Fruit fly (Drosophila melanogaster) whole organism, embryonic: ENCODE data around the gene CG14195.

ENCODE experiments used
- Abd-B ChIP-seq: fragments of 200-800 bp; sonication (Bioruptor generic); optimal IDR thresholded peaks from 2 replicates; lab custom pipeline; 2018; ENCODE audit warnings: missing biosample characterization, mild to moderate bottlenecking, missing genetic modification characterization, moderate library complexity
- Asciz ChIP-seq: fragments of 200-800 bp; sonication (Bioruptor generic); optimal IDR thresholded peaks from 2 replicates; lab custom pipeline; 2017; ENCODE audit warnings: missing biosample characterization, mild to moderate bottlenecking, missing genetic modification characterization, missing genetic modification reagents
- Atf-2 ChIP-seq: fragments of 200-800 bp; sonication (Bioruptor generic); optimal IDR thresholded peaks from 2 replicates; lab custom pipeline; 2016; ENCODE audit warnings: missing biosample characterization, missing genetic modification characterization
- Atf3 ChIP-seq: fragments of 200-800 bp; sonication (Bioruptor generic); optimal IDR thresholded peaks from 3 replicates; lab custom pipeline; 2016; ENCODE audit warnings: missing biosample characterization, missing genetic modification characterization
- Bdp1 ChIP-seq: fragments of 200-800 bp; sonication (Bioruptor generic); optimal IDR thresholded peaks from 3 replicates; lab custom pipeline; 2016; ENCODE audit warnings: missing biosample characterization, missing genetic modification characterization
- CG10267 ChIP-seq: fragments of 200-800 bp; sonication (Bioruptor generic); optimal IDR thresholded peaks from 2 replicates; lab custom pipeline; 2018; ENCODE audit warnings: missing biosample characterization, mild to moderate bottlenecking, missing genetic modification characterization, moderate library complexity
- CG11247 ChIP-seq: fragments of 200-800 bp; sonication (Bioruptor generic); IDR thresholded peaks from 2 replicates; pipeline ENCODE4 v1.3.6; 2022; ENCODE audit warnings: missing biosample characterization, missing genetic modification characterization
- CG11504 ChIP-seq: fragments of 200-800 bp; sonication (Bioruptor generic); optimal IDR thresholded peaks from 3 replicates; lab custom pipeline; 2019; ENCODE audit warnings: missing biosample characterization, mild to moderate bottlenecking, missing genetic modification characterization, moderate library complexity
- CG11723 ChIP-seq: fragments of 200-800 bp; sonication (Bioruptor generic); optimal IDR thresholded peaks from 2 replicates; lab custom pipeline; 2017; ENCODE audit warnings: missing biosample characterization, mild to moderate bottlenecking, missing genetic modification characterization
- CG12744 ChIP-seq: fragments of 200-800 bp; sonication (Bioruptor generic); optimal IDR thresholded peaks from 2 replicates; lab custom pipeline; 2016; ENCODE audit warnings: missing biosample characterization, missing genetic modification characterization
- CG14710 ChIP-seq: fragments of 200-800 bp; sonication (Bioruptor generic); optimal IDR thresholded peaks from 3 replicates; lab custom pipeline; 2019; ENCODE audit warnings: missing biosample characterization, mild to moderate bottlenecking, missing genetic modification characterization, moderate library complexity
- CG14860 ChIP-seq: fragments of 200-800 bp; sonication (Bioruptor generic); IDR thresholded peaks from 3 replicates; pipeline ENCODE4 v1.3.6; 2022; ENCODE audit warnings: missing biosample characterization, missing genetic modification characterization; ENCODE audit not compliant: partially characterized antibody
- CG16815 ChIP-seq: fragments of 200-800 bp; sonication (Bioruptor generic); optimal IDR thresholded peaks from 3 replicates; lab custom pipeline; 2017; ENCODE audit warnings: missing biosample characterization, mild to moderate bottlenecking, missing genetic modification characterization
- CG17568 ChIP-seq: fragments of 200-800 bp; sonication (Bioruptor generic); optimal IDR thresholded peaks from 2 replicates; lab custom pipeline; 2018; ENCODE audit warnings: missing biosample characterization, mild to moderate bottlenecking, missing genetic modification characterization, moderate library complexity
- CG17912 ChIP-seq: fragments of 200-800 bp; sonication (Bioruptor generic); optimal IDR thresholded peaks from 2 replicates; lab custom pipeline; 2018; ENCODE audit warnings: missing biosample characterization, mild to moderate bottlenecking, missing genetic modification characterization
- CG2875 ChIP-seq: fragments of 200-800 bp; sonication (Bioruptor generic); optimal IDR thresholded peaks from 2 replicates; lab custom pipeline; 2017; ENCODE audit warnings: missing biosample characterization, mild to moderate bottlenecking, missing genetic modification characterization, missing genetic modification reagents
- CG33213 ChIP-seq: fragments of 200-800 bp; sonication (Bioruptor generic); optimal IDR thresholded peaks from 3 replicates; lab custom pipeline; 2016; ENCODE audit warnings: missing biosample characterization, missing genetic modification characterization
- CG4707 ChIP-seq: fragments of 200-800 bp; sonication (Bioruptor generic); optimal IDR thresholded peaks from 2 replicates; lab custom pipeline; 2018; ENCODE audit warnings: missing biosample characterization, mild to moderate bottlenecking, missing genetic modification characterization, moderate library complexity
- CG5180 ChIP-seq: fragments of 200-800 bp; sonication (Bioruptor generic); optimal IDR thresholded peaks from 3 replicates; lab custom pipeline; 2017; ENCODE audit warnings: missing biosample characterization, missing genetic modification characterization, mild to moderate bottlenecking, moderate library complexity, missing genetic modification reagents
- CG9215 ChIP-seq: fragments of 200-800 bp; sonication (Bioruptor generic); IDR thresholded peaks from 2 replicates; pipeline ENCODE4 v1.3.6; 2022; ENCODE audit warnings: missing biosample characterization, missing genetic modification characterization
- CHES-1-like ChIP-seq: fragments of 200-800 bp; sonication (Bioruptor generic); optimal IDR thresholded peaks from 2 replicates; lab custom pipeline; 2016; ENCODE audit warnings: missing biosample characterization, missing genetic modification characterization
- Doc3 ChIP-seq: fragments of 200-800 bp; sonication (Bioruptor generic); IDR thresholded peaks from 3 replicates; pipeline ENCODE4 v1.3.6; 2022; ENCODE audit warnings: missing biosample characterization, missing genetic modification characterization; ENCODE audit not compliant: partially characterized antibody
- E2f1 ChIP-seq: fragments of 200-800 bp; sonication (Bioruptor generic); IDR thresholded peaks from 2 replicates; pipeline ENCODE4 v1.3.6; 2022; ENCODE audit warnings: missing biosample characterization, missing genetic modification characterization
- Hey ChIP-seq: fragments of 200-800 bp; sonication (Bioruptor generic); optimal IDR thresholded peaks from 3 replicates; lab custom pipeline; 2018; ENCODE audit warnings: missing biosample characterization, mild to moderate bottlenecking, missing genetic modification characterization
- MTF-1 ChIP-seq: fragments of 200-800 bp; sonication (Bioruptor generic); optimal IDR thresholded peaks from 2 replicates; lab custom pipeline; 2018; ENCODE audit warnings: missing biosample characterization, mild to moderate bottlenecking, missing genetic modification characterization, borderline replicate concordance
- Meics ChIP-seq: fragments of 200-800 bp; sonication (Bioruptor generic); optimal IDR thresholded peaks from 2 replicates; lab custom pipeline; 2017; ENCODE audit warnings: missing biosample characterization, mild to moderate bottlenecking, missing genetic modification characterization
- Mes4 ChIP-seq: fragments of 200-800 bp; sonication (Bioruptor generic); optimal IDR thresholded peaks from 2 replicates; lab custom pipeline; 2016; ENCODE audit warnings: missing biosample characterization, missing genetic modification characterization
- Nf-YB ChIP-seq: fragments of 200-800 bp; sonication (Bioruptor generic); optimal IDR thresholded peaks from 3 replicates; lab custom pipeline; 2019; ENCODE audit warnings: missing biosample characterization, mild to moderate bottlenecking, missing genetic modification characterization, moderate library complexity
- Oaz ChIP-seq: fragments of 200-800 bp; sonication (Bioruptor generic); IDR thresholded peaks from 2 replicates; pipeline ENCODE4 v1.3.6; 2022; ENCODE audit warnings: missing biosample characterization, missing genetic modification characterization
- Ptx1 ChIP-seq: fragments of 200-800 bp; sonication (Bioruptor generic); IDR thresholded peaks from 2 replicates; pipeline ENCODE4 v1.3.6; 2022; ENCODE audit warnings: missing biosample characterization, missing genetic modification characterization
- Sox100B ChIP-seq: fragments of 200-800 bp; sonication (Bioruptor generic); optimal IDR thresholded peaks from 3 replicates; lab custom pipeline; 2018; ENCODE audit warnings: missing biosample characterization, mild to moderate bottlenecking, missing genetic modification characterization
- Usf ChIP-seq: fragments of 200-800 bp; sonication (Bioruptor generic); optimal IDR thresholded peaks from 2 replicates; lab custom pipeline; 2017; ENCODE audit warnings: missing genotype, missing biosample characterization, missing genetic modification characterization
- bigmax ChIP-seq: fragments of 200-800 bp; sonication (Bioruptor generic); optimal IDR thresholded peaks from 2 replicates; lab custom pipeline; 2018; ENCODE audit warnings: missing biosample characterization, mild to moderate bottlenecking, missing genetic modification characterization
- cwo ChIP-seq: fragments of 200-800 bp; sonication (Bioruptor generic); optimal IDR thresholded peaks from 3 replicates; lab custom pipeline; 2017; ENCODE audit warnings: missing biosample characterization, missing genetic modification characterization, mild to moderate bottlenecking, moderate library complexity, missing genetic modification reagents
- dm ChIP-seq: fragments of 200-800 bp; sonication (Bioruptor generic); optimal IDR thresholded peaks from 3 replicates; lab custom pipeline; 2016; ENCODE audit warnings: missing biosample characterization, missing genetic modification characterization
- en ChIP-seq: fragments of 200-800 bp; sonication (Bioruptor generic); optimal IDR thresholded peaks from 2 replicates; lab custom pipeline; 2016; ENCODE audit warnings: missing biosample characterization, missing genetic modification characterization
- ham ChIP-seq: fragments of 200-800 bp; sonication (Bioruptor generic); IDR thresholded peaks from 2 replicates; pipeline ENCODE4 v1.3.6; 2022; ENCODE audit warnings: missing biosample characterization, missing genetic modification characterization
- inv ChIP-seq: fragments of 200-800 bp; sonication (Bioruptor generic); IDR thresholded peaks from 2 replicates; pipeline ENCODE4 v1.3.6; 2022; ENCODE audit warnings: missing biosample characterization, missing genetic modification characterization; ENCODE audit not compliant: partially characterized antibody
- jigr1 ChIP-seq: fragments of 200-800 bp; sonication (Bioruptor generic); IDR thresholded peaks from 3 replicates; pipeline ENCODE4 v1.3.6; 2022; ENCODE audit warnings: missing biosample characterization, missing genetic modification characterization
- klu ChIP-seq: fragments of 200-800 bp; sonication (Bioruptor generic); IDR thresholded peaks from 2 replicates; pipeline ENCODE4 v1.3.6; 2022; ENCODE audit warnings: missing biosample characterization, missing genetic modification characterization
- nerfin-2 ChIP-seq: fragments of 200-800 bp; sonication (Bioruptor generic); IDR thresholded peaks from 2 replicates; pipeline ENCODE4 v1.3.6; 2022; ENCODE audit warnings: missing biosample characterization, missing genetic modification characterization; ENCODE audit not compliant: partially characterized antibody
- p53 ChIP-seq: fragments of 200-800 bp; sonication (Bioruptor generic); optimal IDR thresholded peaks from 2 replicates; lab custom pipeline; 2016; ENCODE audit warnings: missing biosample characterization, missing genetic modification characterization
- pb ChIP-seq: fragments of 200-800 bp; sonication (Bioruptor generic); optimal IDR thresholded peaks from 3 replicates; lab custom pipeline; 2016; ENCODE audit warnings: missing biosample characterization, missing genetic modification characterization
- phol ChIP-seq: fragments of 200-800 bp; sonication (Bioruptor generic); optimal IDR thresholded peaks from 3 replicates; lab custom pipeline; 2018; ENCODE audit warnings: missing biosample characterization, mild to moderate bottlenecking, missing genetic modification characterization, moderate library complexity
- salm ChIP-seq: fragments of 200-800 bp; sonication (Bioruptor generic); optimal IDR thresholded peaks from 2 replicates; lab custom pipeline; 2018; ENCODE audit warnings: missing biosample characterization, mild to moderate bottlenecking, missing genetic modification characterization
- stwl ChIP-seq: fragments of 200-800 bp; sonication (Bioruptor generic); optimal IDR thresholded peaks from 3 replicates; lab custom pipeline; 2018; ENCODE audit warnings: missing biosample characterization, mild to moderate bottlenecking, missing genetic modification characterization, moderate library complexity
- tin ChIP-seq: fragments of 200-800 bp; sonication (Bioruptor generic); optimal IDR thresholded peaks from 3 replicates; lab custom pipeline; 2016; ENCODE audit warnings: missing biosample characterization, missing genetic modification characterization
- tx ChIP-seq: fragments of 200-800 bp; sonication (Bioruptor generic); optimal IDR thresholded peaks from 2 replicates; lab custom pipeline; 2016; ENCODE audit warnings: missing biosample characterization, missing genetic modification characterization
- unc-4 ChIP-seq: fragments of 200-800 bp; sonication (Bioruptor generic); IDR thresholded peaks from 2 replicates; pipeline ENCODE4 v1.3.6; 2022; ENCODE audit warnings: missing biosample characterization, missing genetic modification characterization; ENCODE audit not compliant: partially characterized antibody
- usp ChIP-seq: fragments of >200 bp; optimal IDR thresholded peaks from 2 replicates; lab custom pipeline; 2017; ENCODE audit warnings: missing biosample characterization, missing genetic modification characterization
- zf30C ChIP-seq: fragments of 200-800 bp; sonication (Bioruptor generic); optimal IDR thresholded peaks from 3 replicates; lab custom pipeline; 2018; ENCODE audit warnings: missing biosample characterization, mild to moderate bottlenecking, missing genetic modification characterization

CG14195 gene

DNA sequence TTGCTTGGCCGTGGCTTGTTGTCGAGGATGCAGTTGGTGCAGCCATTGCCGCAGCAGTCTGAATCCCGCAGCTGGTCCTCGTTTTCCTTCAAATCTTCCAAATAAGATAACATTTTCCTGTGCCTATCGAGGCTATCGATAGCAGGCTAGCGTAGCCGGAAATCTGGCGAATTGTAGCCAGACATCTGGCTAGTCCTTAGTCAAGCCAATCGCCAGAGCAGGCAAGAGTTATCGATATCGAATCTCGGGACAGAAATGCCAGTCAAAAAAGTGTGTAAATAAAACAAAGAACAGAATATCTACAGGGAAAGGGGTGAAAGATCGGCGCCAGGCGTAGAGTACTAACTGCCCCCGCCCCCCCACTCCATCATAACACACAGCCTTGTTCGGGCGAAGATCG is 18.5 kb downstream of the CG14195 start, which contains the start of the genes CG7914 and CG14194 (continued):
- no peak for TF ChIP-seq CG9215 (GFP tag; lab: Robert Waterston, UW)
- no peak for TF ChIP-seq Bdp1 (GFP tag; lab: Kevin White, UChicago)
- TF ChIP-seq Atf3 = no peak
- no peak for TF ChIP-seq ham (GFP tag; lab: Robert Waterston, UW)
- TF ChIP-seq jigr1 (GFP tag; lab: Robert Waterston, UW) = no peak
- peak; percentile 22 for TF ChIP-seq phol (tag; lab: Kevin White, UChicago)
- TF ChIP-seq p53 = no peak
- peak; percentile 86 for TF ChIP-seq CG14860
- TF ChIP-seq CG11723 (GFP tag; lab: Kevin White, UChicago) = no peak
- TF ChIP-seq tx (GFP tag; lab: Kevin White, UChicago) = no peak
- no peak for TF ChIP-seq Ptx1
- no peak for TF ChIP-seq CG16815 (GFP tag; lab: Kevin White, UChicago)
- peak; percentile 63; the same call in 2 of the 3 replicates for TF ChIP-seq Doc3 (GFP tag; lab: Robert Waterston, UW)
- no peak for TF ChIP-seq CG17568 (GFP tag; lab: Kevin White, UChicago)
- peak; percentile 56 for TF ChIP-seq stwl (tag; lab: Kevin White, UChicago)
- no peak for TF ChIP-seq Asciz (GFP tag; lab: Kevin White, UChicago)
- TF ChIP-seq CG33213 (GFP tag; lab: Kevin White, UChicago) = no peak
- no peak for TF ChIP-seq Mes4
- TF ChIP-seq Sox100B (GFP tag; lab: Kevin White, UChicago) = no peak
- no peak for TF ChIP-seq CG11504 (tag; lab: Kevin White, UChicago)
- no peak for TF ChIP-seq dm (GFP tag; lab: Kevin White, UChicago)
- TF ChIP-seq CG17912 (GFP tag; lab: Kevin White, UChicago) = no peak
- no peak for TF ChIP-seq klu (GFP tag; lab: Robert Waterston, UW)
- TF ChIP-seq unc-4 (GFP tag; lab: Robert Waterston, UW) = peak; percentile 70
- TF ChIP-seq E2f1 (GFP tag; lab: Robert Waterston, UW) = no peak
- TF ChIP-seq Abd-B (GFP tag; lab: Kevin White, UChicago) = no peak
- no peak for TF ChIP-seq zf30C (GFP tag; lab: Kevin White, UChicago)
- TF ChIP-seq Hey (tag; lab: Kevin White, UChicago) = no peak
- peak; percentile 93 for TF ChIP-seq nerfin-2 (GFP tag; lab: Robert Waterston, UW)
- no peak for TF ChIP-seq Usf (GFP tag; lab: Kevin White, UChicago)
- TF ChIP-seq MTF-1 (GFP tag; lab: Kevin White, UChicago) = no peak
- TF ChIP-seq salm (tag; lab: Kevin White, UChicago) = no peak
- no peak for TF ChIP-seq Meics (GFP tag; lab: Kevin White, UChicago)
- no peak for TF ChIP-seq bigmax (GFP tag; lab: Kevin White, UChicago)
- TF ChIP-seq en = no peak
- no peak for TF ChIP-seq cwo (GFP tag; lab: Kevin White, UChicago)
- no peak for TF ChIP-seq Oaz
- TF ChIP-seq CG10267 = peak; percentile 3
- TF ChIP-seq pb (GFP tag; lab: Kevin White, UChicago) = no peak
- no peak for TF ChIP-seq CHES-1-like (GFP tag; lab: Kevin White, UChicago)
- TF ChIP-seq CG14710 (tag; lab: Kevin White, UChicago) = peak; percentile 28
- no peak for TF ChIP-seq tin
- no peak for TF ChIP-seq Nf-YB (GFP tag; lab: Kevin White, UChicago)
- TF ChIP-seq CG2875 (GFP tag; lab: Kevin White, UChicago) = no peak
- TF ChIP-seq CG11247 (GFP tag; lab: Robert Waterston, UW) = no peak
- TF ChIP-seq Atf-2 (GFP tag; lab: Kevin White, UChicago) = no peak
- TF ChIP-seq usp (GFP tag; lab: Kevin White, UChicago) = no peak
- no peak for TF ChIP-seq CG12744
- TF ChIP-seq inv = peak; percentile 60
- TF ChIP-seq CG4707 (GFP tag; lab: Kevin White, UChicago) = no peak
- TF ChIP-seq CG5180 = no peak
